Fruit fly (Drosophila melanogaster): Measurements from ENCODE around the gene CG13891.

CG13891 gene

dm6 chr3L:456378-456777 lies 22.7 kb upstream of the CG13891 start:
- TF ChIP-seq Ets96B (tag; optimal IDR thresholded peaks at IDR 0.05) (no peak), dac (GFP tag; optimal IDR thresholded peaks at IDR 0.05) (no peak), fd59A (GFP tag; optimal IDR thresholded peaks at IDR 0.05) (no peak), cyc (GFP tag; optimal IDR thresholded peaks at IDR 0.05) (no peak), topi (GFP tag; optimal IDR thresholded peaks at IDR 0.05) (no peak), CG6163 (GFP tag; IDR thresholded peaks at IDR 0.05) (no peak), fd85E (GFP tag; optimal IDR thresholded peaks at IDR 0.05) (no peak), CG3032 (tag; optimal IDR thresholded peaks at IDR 0.05) (no peak), vri (GFP tag; optimal IDR thresholded peaks at IDR 0.05) (no peak), Gug (GFP tag; IDR thresholded peaks at IDR 0.05) (no peak), CG6276 (GFP tag; optimal IDR thresholded peaks at IDR 0.05) (no peak), fkh (GFP tag; optimal IDR thresholded peaks at IDR 0.05) (no peak), CG8632 (GFP tag; optimal IDR thresholded peaks at IDR 0.05) (no peak), CG31627 (GFP tag; optimal IDR thresholded peaks at IDR 0.05) (no peak), svp (GFP tag) (no peak), CG6792 (GFP tag; optimal IDR thresholded peaks at IDR 0.05) (no peak), CG3919 (GFP tag; optimal IDR thresholded peaks at IDR 0.05) (no peak), dsx (GFP tag; optimal IDR thresholded peaks at IDR 0.05; ENCODE audit: poor library complexity, severe bottlenecking) (no peak)

dm6 chr3L:454802-455579 lies 21.3 kb upstream of the CG13891 start:
- no peak for TF ChIP-seq CG10631 (GFP tag; optimal IDR thresholded peaks at IDR 0.05)
- no peak for TF ChIP-seq Met (GFP tag; optimal IDR thresholded peaks at IDR 0.05)
- peak; percentile 32 for TF ChIP-seq CG32006 (GFP tag; optimal IDR thresholded peaks at IDR 0.05)

- TF ChIP-seq CG6163 (GFP tag; IDR thresholded peaks at IDR 0.05) (peak; percentile 27; the same call in 1 of the 3 replicates), fd85E (GFP tag; optimal IDR thresholded peaks at IDR 0.05) (no peak), CG31627 (GFP tag; optimal IDR thresholded peaks at IDR 0.05) (no peak), vri (GFP tag; optimal IDR thresholded peaks at IDR 0.05) (peak; percentile 47), cyc (GFP tag; optimal IDR thresholded peaks at IDR 0.05) (no peak), CG3919 (GFP tag; optimal IDR thresholded peaks at IDR 0.05) (no peak), spab (GFP tag; optimal IDR thresholded peaks at IDR 0.05) (no peak), Lpt (GFP tag; optimal IDR thresholded peaks at IDR 0.05) (peak; percentile 1), CG1621 (tag; optimal IDR thresholded peaks at IDR 0.05) (no peak), svp (GFP tag) (peak; percentile 84), esn (GFP tag; optimal IDR thresholded peaks at IDR 0.05) (no peak), Eip93F (GFP tag; optimal IDR thresholded peaks at IDR 0.05) (no peak), CG32006 (GFP tag; optimal IDR thresholded peaks at IDR 0.05) (no peak), eg (GFP tag; IDR thresholded peaks at IDR 0.05) (peak; percentile 37; the same call in 1 of the 3 replicates), CG34406 (GFP tag; optimal IDR thresholded peaks at IDR 0.05) (no peak), CG10669 (GFP tag; optimal IDR thresholded peaks at IDR 0.05) (no peak), acj6 (GFP tag; optimal IDR thresholded peaks at IDR 0.05) (no peak), CG6276 (GFP tag; optimal IDR thresholded peaks at IDR 0.05) (peak; percentile 11), net (GFP tag; optimal IDR thresholded peaks at IDR 0.05) (no peak), CG3032 (tag; optimal IDR thresholded peaks at IDR 0.05) (no peak), OdsH (GFP tag; optimal IDR thresholded peaks at IDR 0.05) (no peak), lz (GFP tag; optimal IDR thresholded peaks at IDR 0.05) (no peak), CG16779 (tag; optimal IDR thresholded peaks at IDR 0.05) (no peak), achi (GFP tag; optimal IDR thresholded peaks at IDR 0.05) (no peak), CG6854 (GFP tag; optimal IDR thresholded peaks at IDR 0.05) (no peak), Sox102F (GFP tag; optimal IDR thresholded peaks at IDR 0.05) (no peak), Smox (GFP tag; optimal IDR thresholded peaks at IDR 0.05) (no peak), CG6792 (GFP tag; optimal IDR thresholded peaks at IDR 0.05) (no peak), ss (GFP tag; optimal IDR thresholded peaks at IDR 0.05) (no peak), pdm3 (GFP tag; optimal IDR thresholded peaks at IDR 0.05) (no peak), dsx (GFP tag; optimal IDR thresholded peaks at IDR 0.05; ENCODE audit: poor library complexity, severe bottlenecking) (no peak), Gug (GFP tag; IDR thresholded peaks at IDR 0.05) (no peak), CG11902 (GFP tag; optimal IDR thresholded peaks at IDR 0.05) (no peak), dac (GFP tag; optimal IDR thresholded peaks at IDR 0.05) (no peak), Hr39 (GFP tag; optimal IDR thresholded peaks at IDR 0.05) (no peak), CG8632 (GFP tag; optimal IDR thresholded peaks at IDR 0.05) (no peak)
Measured at dm6 chr3L:448050-449039, 14.6 kb upstream of the CG13891 start.
